Fruit fly (Drosophila melanogaster): ENCODE measurements around the gene CG14182.

- TF ChIP-seq CG4496 (GFP tag; IDR thresholded peaks at IDR 0.05) (no peak; the same call in 1 of the 3 replicates), CG8159 (tag; optimal IDR thresholded peaks at IDR 0.05) (peak; percentile 5), CG13204 (GFP tag; optimal IDR thresholded peaks at IDR 0.05) (no peak), CG10348 (GFP tag; IDR thresholded peaks at IDR 0.05) (no peak), EcR (GFP tag; optimal IDR thresholded peaks at IDR 0.05) (no peak), fd96Ca (GFP tag; IDR thresholded peaks at IDR 0.05) (0 out of 3 replicates have a peak, but pooled peaks have one; percentile 8), CG34367 (tag; optimal IDR thresholded peaks at IDR 0.05) (no peak), Pif1B (GFP tag; optimal IDR thresholded peaks at IDR 0.05) (no peak), CG32121 (GFP tag; IDR thresholded peaks at IDR 0.05) (peak; percentile 53; the same call in 1 of the 2 replicates), CG15710 (tag; optimal IDR thresholded peaks at IDR 0.05) (no peak), D1 (tag; optimal IDR thresholded peaks at IDR 0.05) (no peak), CG17806 (tag; optimal IDR thresholded peaks at IDR 0.05) (no peak), rn (GFP tag; IDR thresholded peaks at IDR 0.05) (no peak)
Observed at dm6 chr3L:19929051-19929718, 50.4 kb downstream of the CG14182 start.
